Fruit fly (Drosophila melanogaster) whole organism, embryonic: ENCODE results near the gene OtopLc.

Source experiments
- Bteb2 ChIP-seq: fragments of 200-800 bp; sonication (Bioruptor generic); optimal IDR thresholded peaks from 2 replicates; lab custom pipeline; 2016; ENCODE audit warnings: missing biosample characterization, missing genetic modification characterization
- CG11247 ChIP-seq: fragments of 200-800 bp; sonication (Bioruptor generic); IDR thresholded peaks from 2 replicates; pipeline ENCODE4 v1.3.6; 2022; ENCODE audit warnings: missing biosample characterization, missing genetic modification characterization
- CG11398 ChIP-seq: fragments of 200-800 bp; sonication (Bioruptor generic); optimal IDR thresholded peaks from 2 replicates; lab custom pipeline; 2016; ENCODE audit warnings: missing biosample characterization, missing genetic modification characterization
- CG11456 ChIP-seq: fragments of 200-800 bp; sonication (Bioruptor generic); IDR thresholded peaks from 3 replicates; pipeline ENCODE4 v1.3.6; 2022; ENCODE audit warnings: missing biosample characterization, missing genetic modification characterization
- CG11723 ChIP-seq: fragments of 200-800 bp; sonication (Bioruptor generic); optimal IDR thresholded peaks from 2 replicates; lab custom pipeline; 2017; ENCODE audit warnings: missing biosample characterization, mild to moderate bottlenecking, missing genetic modification characterization
- CG12071 ChIP-seq: fragments of 200-800 bp; sonication (Bioruptor generic); optimal IDR thresholded peaks from 3 replicates; lab custom pipeline; 2018; ENCODE audit warnings: missing biosample characterization, mild to moderate bottlenecking, missing genetic modification characterization
- CG1233 ChIP-seq: fragments of 200-800 bp; sonication (Bioruptor generic); optimal IDR thresholded peaks from 4 replicates; lab custom pipeline; 2018; ENCODE audit warnings: missing biosample characterization, mild to moderate bottlenecking, missing genetic modification characterization
- CG12942 ChIP-seq: fragments of 200-800 bp; sonication (Bioruptor generic); optimal IDR thresholded peaks from 3 replicates; lab custom pipeline; 2016; ENCODE audit warnings: missing biosample characterization, missing genetic modification characterization
- CG14860 ChIP-seq: fragments of 200-800 bp; sonication (Bioruptor generic); IDR thresholded peaks from 3 replicates; pipeline ENCODE4 v1.3.6; 2022; ENCODE audit warnings: missing biosample characterization, missing genetic modification characterization; ENCODE audit not compliant: partially characterized antibody
- CG14965 ChIP-seq: fragments of 200-800 bp; sonication (Bioruptor generic); optimal IDR thresholded peaks from 2 replicates; lab custom pipeline; 2016; ENCODE audit warnings: missing biosample characterization, missing genetic modification characterization, borderline replicate concordance
- CG1529 ChIP-seq: fragments of 200-800 bp; sonication (Bioruptor generic); optimal IDR thresholded peaks from 3 replicates; lab custom pipeline; 2018; ENCODE audit warnings: missing biosample characterization, missing genetic modification characterization
- CG1602 ChIP-seq: fragments of 200-800 bp; sonication (Bioruptor generic); optimal IDR thresholded peaks from 3 replicates; lab custom pipeline; 2016; ENCODE audit warnings: missing biosample characterization, missing genetic modification characterization
- CG17361 ChIP-seq: fragments of 200-800 bp; sonication (Bioruptor generic); IDR thresholded peaks from 3 replicates; pipeline ENCODE4 v1.3.6; 2022; ENCODE audit warnings: missing biosample characterization, missing genetic modification characterization
- CG1832 ChIP-seq: fragments of 200-800 bp; sonication (Bioruptor generic); optimal IDR thresholded peaks from 2 replicates; lab custom pipeline; 2017; ENCODE audit warnings: missing biosample characterization, mild to moderate bottlenecking, missing genetic modification characterization, inconsistent platforms
- CG18476 ChIP-seq: fragments of 200-800 bp; sonication (Bioruptor generic); optimal IDR thresholded peaks from 2 replicates; lab custom pipeline; 2016; ENCODE audit warnings: missing biosample characterization, mild to moderate bottlenecking, missing genetic modification characterization
- CG2116 ChIP-seq: fragments of 200-800 bp; sonication (Bioruptor generic); optimal IDR thresholded peaks from 3 replicates; lab custom pipeline; 2018; ENCODE audit warnings: missing biosample characterization, mild to moderate bottlenecking, missing genetic modification characterization
- CG31365 ChIP-seq: fragments of 200-800 bp; sonication (Bioruptor generic); optimal IDR thresholded peaks from 2 replicates; lab custom pipeline; 2018; ENCODE audit warnings: missing biosample characterization, mild to moderate bottlenecking, missing genetic modification characterization
- CG33557 ChIP-seq: fragments of 200-800 bp; sonication (Bioruptor generic); optimal IDR thresholded peaks from 2 replicates; lab custom pipeline; 2019; ENCODE audit warnings: missing biosample characterization, mild to moderate bottlenecking, missing genetic modification characterization, moderate library complexity
- CG42726 ChIP-seq: fragments of 200-800 bp; sonication (Bioruptor generic); IDR thresholded peaks from 2 replicates; pipeline ENCODE4 v1.3.6; 2022; ENCODE audit warnings: missing biosample characterization, missing genetic modification characterization; ENCODE audit not compliant: partially characterized antibody
- CG5180 ChIP-seq: fragments of 200-800 bp; sonication (Bioruptor generic); optimal IDR thresholded peaks from 3 replicates; lab custom pipeline; 2017; ENCODE audit warnings: missing biosample characterization, missing genetic modification characterization, mild to moderate bottlenecking, moderate library complexity, missing genetic modification reagents
- CG6683 ChIP-seq: fragments of 200-800 bp; sonication (Bioruptor generic); optimal IDR thresholded peaks from 2 replicates; lab custom pipeline; 2017; ENCODE audit warnings: missing biosample characterization, mild to moderate bottlenecking, missing genetic modification characterization, missing genetic modification reagents
- CG6813 ChIP-seq: fragments of 200-800 bp; sonication (Bioruptor generic); optimal IDR thresholded peaks from 2 replicates; lab custom pipeline; 2017; ENCODE audit warnings: missing biosample characterization, missing genetic modification characterization, mild to moderate bottlenecking, moderate library complexity, missing genetic modification reagents
- CG9817 ChIP-seq: fragments of 200-800 bp; sonication (Bioruptor generic); optimal IDR thresholded peaks from 2 replicates; lab custom pipeline; 2018; ENCODE audit warnings: missing biosample characterization, mild to moderate bottlenecking, missing genetic modification characterization, moderate library complexity
- Ets97D ChIP-seq: fragments of 200-800 bp; sonication (Bioruptor generic); optimal IDR thresholded peaks from 3 replicates; lab custom pipeline; 2016; ENCODE audit warnings: missing biosample characterization, missing genetic modification characterization
- HLH3B ChIP-seq: fragments of 200-800 bp; sonication (Bioruptor generic); IDR thresholded peaks from 2 replicates; pipeline ENCODE4 v1.3.6; 2022; ENCODE audit warnings: missing biosample characterization, missing genetic modification characterization
- HmgZ ChIP-seq: fragments of 200-800 bp; sonication (Bioruptor generic); optimal IDR thresholded peaks from 2 replicates; lab custom pipeline; 2018; ENCODE audit warnings: missing biosample characterization, mild to moderate bottlenecking, missing genetic modification characterization
- MBD-R2 ChIP-seq: fragments of 200-800 bp; sonication (Bioruptor generic); IDR thresholded peaks from 2 replicates; pipeline ENCODE4 v1.3.6; 2022; ENCODE audit warnings: missing biosample characterization, missing genetic modification characterization
- Sox100B ChIP-seq: fragments of 200-800 bp; sonication (Bioruptor generic); optimal IDR thresholded peaks from 3 replicates; lab custom pipeline; 2018; ENCODE audit warnings: missing biosample characterization, mild to moderate bottlenecking, missing genetic modification characterization
- Ssrp ChIP-seq: fragments of 200-800 bp; sonication (Bioruptor generic); optimal IDR thresholded peaks from 2 replicates; lab custom pipeline; 2018; ENCODE audit warnings: missing biosample characterization, mild to moderate bottlenecking, missing genetic modification characterization, moderate library complexity
- ab ChIP-seq: fragments of 200-800 bp; sonication (Bioruptor generic); optimal IDR thresholded peaks from 2 replicates; lab custom pipeline; 2016; ENCODE audit warnings: missing biosample characterization, missing genetic modification characterization
- cg ChIP-seq: fragments of 200-800 bp; sonication (Bioruptor generic); optimal IDR thresholded peaks from 3 replicates; lab custom pipeline; 2019; ENCODE audit warnings: missing biosample characterization, mild to moderate bottlenecking, missing genetic modification characterization, moderate library complexity
- da ChIP-seq: fragments of 200-800 bp; sonication (Bioruptor generic); optimal IDR thresholded peaks from 2 replicates; lab custom pipeline; 2016; ENCODE audit warnings: missing biosample characterization, missing genetic modification characterization
- dan ChIP-seq: fragments of 200-800 bp; sonication (Bioruptor generic); IDR thresholded peaks from 2 replicates; pipeline ENCODE4 v1.3.6; 2022; ENCODE audit warnings: missing biosample characterization, missing genetic modification characterization
- dpn ChIP-seq, 2 experiments: fragments of 200-800 bp; sonication (Bioruptor generic); optimal IDR thresholded peaks; 3 replicates each; lab custom pipeline; 2016; ENCODE audit warnings: missing biosample characterization in 2 of 2, missing genetic modification characterization in 2 of 2
- esg ChIP-seq: fragments of 200-800 bp; sonication (Bioruptor generic); conservative IDR thresholded peaks from 2 replicates; pipeline ENCODE4 v1.3.6; 2022; ENCODE audit warnings: missing biosample characterization, missing genetic modification characterization
- fd96Cb ChIP-seq: fragments of 200-800 bp; sonication (Bioruptor generic); optimal IDR thresholded peaks from 2 replicates; lab custom pipeline; 2018; ENCODE audit warnings: missing biosample characterization, mild to moderate bottlenecking, missing genetic modification characterization, moderate library complexity
- gem ChIP-seq: fragments of 200-800 bp; sonication (Bioruptor generic); optimal IDR thresholded peaks from 2 replicates; lab custom pipeline; 2019; ENCODE audit warnings: missing biosample characterization, mild to moderate bottlenecking, missing genetic modification characterization, moderate library complexity
- hbn ChIP-seq: fragments of 200-800 bp; sonication (Bioruptor generic); IDR thresholded peaks from 2 replicates; pipeline ENCODE4 v1.3.6; 2022; ENCODE audit warnings: missing biosample characterization, missing genetic modification characterization; ENCODE audit not compliant: partially characterized antibody
- insv ChIP-seq, 2 experiments: fragments of 200-800 bp; sonication (Bioruptor generic); optimal IDR thresholded peaks; 3 replicates each; lab custom pipeline; 2016 to 2018; ENCODE audit warnings: missing biosample characterization in 2 of 2, missing genetic modification characterization in 2 of 2
- jumu ChIP-seq: fragments of 200-800 bp; sonication (Bioruptor generic); optimal IDR thresholded peaks from 3 replicates; lab custom pipeline; 2016; ENCODE audit warnings: missing biosample characterization, missing genetic modification characterization
- kah ChIP-seq: fragments of 200-800 bp; sonication (Bioruptor generic); optimal IDR thresholded peaks from 2 replicates; lab custom pipeline; 2018; ENCODE audit warnings: missing biosample characterization, mild to moderate bottlenecking, missing genetic modification characterization
- klu ChIP-seq: fragments of 200-800 bp; sonication (Bioruptor generic); IDR thresholded peaks from 2 replicates; pipeline ENCODE4 v1.3.6; 2022; ENCODE audit warnings: missing biosample characterization, missing genetic modification characterization
- nom ChIP-seq: fragments of 200-800 bp; sonication (Bioruptor generic); optimal IDR thresholded peaks from 2 replicates; lab custom pipeline; 2017; ENCODE audit warnings: missing biosample characterization, missing genetic modification characterization, mild to moderate bottlenecking, moderate library complexity, missing genetic modification reagents
- otp ChIP-seq: fragments of 200-800 bp; sonication (Bioruptor generic); IDR thresholded peaks from 3 replicates; pipeline ENCODE4, ENCODE4 v1.3.6; 2022; ENCODE audit warnings: missing biosample characterization, missing genetic modification characterization
- pros ChIP-seq: fragments of 200-800 bp; sonication (Bioruptor generic); optimal IDR thresholded peaks from 3 replicates; lab custom pipeline; 2019; ENCODE audit warnings: missing biosample characterization, mild to moderate bottlenecking, missing genetic modification characterization, moderate library complexity
- ranshi ChIP-seq: fragments of 200-800 bp; sonication (Bioruptor generic); IDR thresholded peaks from 2 replicates; pipeline ENCODE4 v1.3.6; 2022; ENCODE audit warnings: missing biosample characterization, missing genetic modification characterization
- sc ChIP-seq, 3 experiments: fragments of >200 bp in 2 of 3; fragments of 200-800 bp in 1 of 3; sonication (Bioruptor generic) in 1 of 3; optimal IDR thresholded peaks; 2 replicates in 2 of 3; 3 replicates in 1 of 3; lab custom pipeline; 2017; ENCODE audit warnings: mild to moderate bottlenecking in 1 of 3, missing biosample characterization in 1 of 3, missing genetic modification characterization in 1 of 3, missing genetic modification reagents in 1 of 3
- sim ChIP-seq: fragments of 200-800 bp; sonication (Bioruptor generic); IDR thresholded peaks from 2 replicates; pipeline ENCODE4 v1.3.6; 2022; ENCODE audit warnings: missing biosample characterization, missing genetic modification characterization
- so ChIP-seq: fragments of 200-800 bp; sonication (Bioruptor generic); IDR thresholded peaks from 3 replicates; pipeline ENCODE4 v1.3.6; 2022; ENCODE audit warnings: missing biosample characterization, missing genetic modification characterization
- tgo ChIP-seq: fragments of 200-800 bp; sonication (Bioruptor generic); IDR thresholded peaks from 3 replicates; pipeline ENCODE4 v1.3.6; 2022; ENCODE audit warnings: missing biosample characterization, missing genetic modification characterization

The OtopLc gene

dm6 chrX:5664222-5664621, 1.6 kb upstream of the OtopLc start (continued):
- peak; percentile 21 for TF ChIP-seq cg (GFP tag; lab: Kevin White, UChicago)
- no peak for TF ChIP-seq CG12942 (GFP tag; lab: Kevin White, UChicago)
- TF ChIP-seq esg (GFP tag; lab: Robert Waterston, UW) = no peak
- no peak for TF ChIP-seq HmgZ (tag; lab: Kevin White, UChicago)
- TF ChIP-seq sc (optimal IDR thresholded peaks at IDR 0.05; lab: Kevin White, UChicago) = no peak
- TF ChIP-seq sc (GFP tag; optimal IDR thresholded peaks at IDR 0.05; lab: Kevin White, UChicago) = no peak
- TF ChIP-seq hbn (GFP tag; lab: Robert Waterston, UW) = no peak
- peak in 1 of 2 experiments; percentile 15 for TF ChIP-seq insv (GFP tag; optimal IDR thresholded peaks at IDR 0.05; lab: Kevin White, UChicago)
- no peak for TF ChIP-seq CG11723 (GFP tag; lab: Kevin White, UChicago)
- no peak for TF ChIP-seq sim (GFP tag; lab: Robert Waterston, UW)
- TF ChIP-seq kah = no peak
- TF ChIP-seq CG42726 (GFP tag; lab: Robert Waterston, UW) = no peak
- no peak for TF ChIP-seq Ssrp
- TF ChIP-seq CG33557 (GFP tag; lab: Kevin White, UChicago) = no peak
- peak; percentile 39 for TF ChIP-seq CG6683 (GFP tag; lab: Kevin White, UChicago)
- TF ChIP-seq MBD-R2 (GFP tag; lab: Robert Waterston, UW) = no peak
- TF ChIP-seq dpn (GFP tag; optimal IDR thresholded peaks at IDR 0.05; lab: Kevin White, UChicago) = no peak
- no peak for TF ChIP-seq CG18476 (GFP tag; lab: Kevin White, UChicago)
- TF ChIP-seq otp (GFP tag; lab: Robert Waterston, UW) = 0 out of 3 replicates have a peak, but pooled peaks have one; percentile 27
- TF ChIP-seq CG11247 = no peak
- TF ChIP-seq CG1529 (GFP tag; lab: Kevin White, UChicago) = no peak
- TF ChIP-seq HLH3B (GFP tag; lab: Robert Waterston, UW) = no peak
- TF ChIP-seq nom = no peak
- TF ChIP-seq CG9817 (tag; lab: Kevin White, UChicago) = no peak
- TF ChIP-seq CG6813 (GFP tag; lab: Kevin White, UChicago) = peak; percentile 69
- TF ChIP-seq CG14965 (GFP tag; lab: Kevin White, UChicago) = no peak
- no peak for TF ChIP-seq pros (GFP tag; lab: Kevin White, UChicago)
- peak; percentile 77 for TF ChIP-seq CG12071 (GFP tag; lab: Kevin White, UChicago)
- no peak for TF ChIP-seq fd96Cb (tag; lab: Kevin White, UChicago)
- no peak for TF ChIP-seq gem
- peak; percentile 73 for TF ChIP-seq Ets97D (GFP tag; lab: Kevin White, UChicago)
- TF ChIP-seq CG1233 (GFP tag; lab: Kevin White, UChicago) = peak; percentile 22
- peak; percentile 26 for TF ChIP-seq CG5180 (GFP tag; lab: Kevin White, UChicago)
- no peak for TF ChIP-seq CG1602 (GFP tag; lab: Kevin White, UChicago)
- no peak for TF ChIP-seq CG2116 (GFP tag; lab: Kevin White, UChicago)
- TF ChIP-seq ab (GFP tag; lab: Kevin White, UChicago) = no peak
- no peak for TF ChIP-seq tgo (GFP tag; lab: Robert Waterston, UW)
- TF ChIP-seq CG14860 (GFP tag; lab: Robert Waterston, UW) = no peak
- 0 out of 3 replicates have a peak, but pooled peaks have one; percentile 13 for TF ChIP-seq so (GFP tag; lab: Robert Waterston, UW)
- no peak for TF ChIP-seq dan
- TF ChIP-seq Sox100B (GFP tag; lab: Kevin White, UChicago) = no peak
- TF ChIP-seq CG11398 (GFP tag; lab: Kevin White, UChicago) = no peak
- TF ChIP-seq ranshi = no peak
- peak; percentile 50 for TF ChIP-seq CG31365 (tag; lab: Kevin White, UChicago)
- no peak for TF ChIP-seq jumu (GFP tag; lab: Kevin White, UChicago)
- TF ChIP-seq klu (GFP tag; lab: Robert Waterston, UW) = no peak
- no peak for TF ChIP-seq CG1832 (GFP tag; lab: Kevin White, UChicago)
- 0 out of 3 replicates have a peak, but pooled peaks have one; percentile 8 for TF ChIP-seq CG11456 (GFP tag; lab: Robert Waterston, UW)
- no peak for TF ChIP-seq CG17361 (GFP tag; lab: Robert Waterston, UW)
- TF ChIP-seq Bteb2 = no peak
- TF ChIP-seq da (GFP tag; lab: Kevin White, UChicago) = no peak
